Fruit fly (Drosophila melanogaster) whole organism, pupa: Measurements from ENCODE around the gene CG33272.

ENCODE experiments used
- CG10348 ChIP-seq: fragments of 200-800 bp; sonication (Bioruptor generic); IDR thresholded peaks from 2 replicates; pipeline ENCODE4 v1.3.6; 2022; ENCODE audit warnings: missing biosample characterization, missing genetic modification characterization
- CG12605 ChIP-seq: fragments of 200-800 bp; sonication (Bioruptor generic); IDR thresholded peaks from 2 replicates; pipeline ENCODE4 v1.3.6; 2022; ENCODE audit warnings: missing biosample characterization, missing genetic modification characterization
- CG13204 ChIP-seq: fragments of 200-800 bp; sonication (Bioruptor generic); optimal IDR thresholded peaks from 2 replicates; lab custom pipeline; 2018; ENCODE audit warnings: missing biosample characterization, mild to moderate bottlenecking, missing genetic modification characterization, moderate library complexity
- CG14655 ChIP-seq: fragments of 200-800 bp; sonication (Bioruptor generic); optimal IDR thresholded peaks from 3 replicates; lab custom pipeline; 2017; ENCODE audit warnings: mild to moderate bottlenecking, missing biosample characterization, missing genetic modification reagents, missing genetic modification characterization
- CG15710 ChIP-seq: fragments of 200-800 bp; sonication (Bioruptor generic); optimal IDR thresholded peaks from 2 replicates; lab custom pipeline; 2018; ENCODE audit warnings: missing biosample characterization, mild to moderate bottlenecking, missing genetic modification characterization, moderate library complexity
- CG17806 ChIP-seq: fragments of 200-800 bp; sonication (Bioruptor generic); optimal IDR thresholded peaks from 2 replicates; lab custom pipeline; 2018; ENCODE audit warnings: missing biosample characterization, mild to moderate bottlenecking, missing genetic modification characterization, moderate library complexity
- CG32121 ChIP-seq: fragments of 200-800 bp; sonication (Bioruptor generic); IDR thresholded peaks from 2 replicates; pipeline ENCODE4 v1.3.6; 2022; ENCODE audit warnings: missing biosample characterization, missing genetic modification characterization
- CG34367 ChIP-seq: fragments of 200-800 bp; sonication (Bioruptor generic); optimal IDR thresholded peaks from 2 replicates; lab custom pipeline; 2018; ENCODE audit warnings: missing biosample characterization, mild to moderate bottlenecking, missing genetic modification characterization
- CG4496 ChIP-seq: fragments of 200-800 bp; sonication (Bioruptor generic); IDR thresholded peaks from 3 replicates; pipeline ENCODE4 v1.3.6; 2022; ENCODE audit warnings: missing biosample characterization, missing genetic modification characterization
- CG8159 ChIP-seq: fragments of 200-800 bp; sonication (Bioruptor generic); optimal IDR thresholded peaks from 3 replicates; lab custom pipeline; 2018; ENCODE audit warnings: missing biosample characterization, mild to moderate bottlenecking, missing genetic modification characterization, moderate library complexity
- CG8301 ChIP-seq: fragments of 200-800 bp; sonication (Bioruptor generic); optimal IDR thresholded peaks from 2 replicates; lab custom pipeline; 2018; ENCODE audit warnings: missing biosample characterization, mild to moderate bottlenecking, missing genetic modification characterization
- CG9948 ChIP-seq: fragments of 200-800 bp; sonication (Bioruptor generic); optimal IDR thresholded peaks from 2 replicates; lab custom pipeline; 2018; ENCODE audit warnings: missing biosample characterization, mild to moderate bottlenecking, missing genetic modification characterization, moderate library complexity
- D1 ChIP-seq: fragments of 200-800 bp; sonication (Bioruptor generic); optimal IDR thresholded peaks from 2 replicates; lab custom pipeline; 2018; ENCODE audit warnings: missing biosample characterization, mild to moderate bottlenecking, missing genetic modification characterization, moderate library complexity
- EcR ChIP-seq: fragments of 200-800 bp; sonication (Bioruptor generic); optimal IDR thresholded peaks from 3 replicates; lab custom pipeline; 2019; ENCODE audit warnings: missing biosample characterization, missing genetic modification characterization, mild to moderate bottlenecking, moderate library complexity, missing genetic modification reagents
- Ets98B ChIP-seq: fragments of 200-800 bp; sonication (Bioruptor generic); IDR thresholded peaks from 2 replicates; pipeline ENCODE4 v1.3.6; 2022; ENCODE audit warnings: missing biosample characterization, missing genetic modification characterization
- Pif1A ChIP-seq: fragments of 200-800 bp; sonication (Bioruptor generic); optimal IDR thresholded peaks from 3 replicates; lab custom pipeline; 2016; ENCODE audit warnings: missing biosample characterization, missing genetic modification characterization
- Pif1B ChIP-seq: fragments of 200-800 bp; sonication (Bioruptor generic); optimal IDR thresholded peaks from 3 replicates; lab custom pipeline; 2016; ENCODE audit warnings: missing biosample characterization, missing genetic modification characterization
- Snoo ChIP-seq: fragments of 200-800 bp; sonication (Bioruptor generic); optimal IDR thresholded peaks from 3 replicates; lab custom pipeline; 2017; ENCODE audit warnings: missing biosample characterization, mild to moderate bottlenecking, missing genetic modification characterization, inconsistent platforms
- fd96Ca ChIP-seq: fragments of 200-800 bp; sonication (Bioruptor generic); IDR thresholded peaks from 3 replicates; pipeline ENCODE4 v1.3.6; 2022; ENCODE audit warnings: missing biosample characterization, missing genetic modification characterization
- gl ChIP-seq: fragments of 200-800 bp; sonication (Bioruptor generic); optimal IDR thresholded peaks from 2 replicates; lab custom pipeline; 2018; ENCODE audit warnings: missing biosample characterization, mild to moderate bottlenecking, missing genetic modification characterization
- rn ChIP-seq: fragments of 200-800 bp; sonication (Bioruptor generic); IDR thresholded peaks from 2 replicates; pipeline ENCODE4 v1.3.6; 2022; ENCODE audit warnings: missing biosample characterization, missing genetic modification characterization

CG33272 gene

DNA sequence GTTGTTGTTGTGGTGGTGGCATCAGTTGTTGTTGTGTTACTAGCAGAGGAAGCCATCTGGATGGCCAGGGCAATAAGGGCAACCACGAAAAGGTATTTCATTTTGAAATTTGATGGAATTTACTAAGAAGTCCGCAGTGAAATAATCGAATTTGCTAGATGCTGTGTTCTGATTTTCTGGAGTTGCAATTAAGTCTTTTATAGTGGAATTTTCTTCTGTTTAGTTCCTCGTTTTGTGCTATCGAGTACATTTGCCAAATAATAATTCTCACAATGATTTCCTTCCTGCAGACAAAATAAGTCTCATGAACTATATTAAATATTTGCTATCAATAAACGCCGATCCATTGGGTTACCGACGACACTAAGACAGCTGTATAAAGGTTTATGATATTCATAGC, at the start of gene CG33272:
Gene CG33272 (minus strand): TSS at position 101 of the 400 bp plus-strand sequence.
- TF ChIP-seq CG4496 (no peak), EcR (no peak), CG12605 (GFP tag; lab: Robert Waterston, UW) (no peak), CG34367 (tag; lab: Kevin White, UChicago) (no peak), CG8159 (no peak), Snoo (tag; lab: Kevin White, UChicago) (no peak)

DNA sequence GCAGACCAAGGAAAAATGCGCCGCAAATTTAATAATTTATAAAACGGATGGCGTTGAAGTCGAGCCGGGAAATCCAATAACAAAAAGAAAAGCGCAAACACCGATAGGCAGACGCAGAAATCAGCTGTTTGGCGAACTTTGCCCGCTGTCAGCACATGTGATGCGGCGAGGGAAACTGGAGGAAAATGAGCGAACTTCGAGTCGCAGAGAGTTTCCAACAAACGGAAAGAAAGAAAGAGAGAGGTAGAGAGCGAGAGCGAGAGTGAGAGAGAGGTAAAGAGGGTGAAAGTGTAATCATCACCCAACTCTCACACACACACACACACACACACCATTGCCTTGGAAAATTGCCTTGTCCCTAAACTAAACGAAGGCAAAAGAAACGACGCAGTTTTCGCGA, 46.8 kb upstream of the CG33272 start:
- TF ChIP-seq Pif1B (GFP tag; lab: Kevin White, UChicago): peak; percentile 6
- TF ChIP-seq CG12605 (GFP tag; lab: Robert Waterston, UW): peak; percentile 84
- peak; percentile 76 for TF ChIP-seq Ets98B (GFP tag; lab: Robert Waterston, UW)
- TF ChIP-seq rn (GFP tag; lab: Robert Waterston, UW): no peak
- TF ChIP-seq CG17806 (tag; lab: Kevin White, UChicago): peak; percentile 21
- peak; percentile 77 for TF ChIP-seq CG14655 (GFP tag; lab: Kevin White, UChicago)
- TF ChIP-seq CG34367 (tag; lab: Kevin White, UChicago): peak; percentile 33
- peak; percentile 74 for TF ChIP-seq CG4496
- peak; percentile 9 for TF ChIP-seq CG8159
- TF ChIP-seq CG9948 (tag; lab: Kevin White, UChicago): peak; percentile 9
- TF ChIP-seq Snoo (tag; lab: Kevin White, UChicago): no peak
- TF ChIP-seq Pif1A (GFP tag; lab: Kevin White, UChicago): peak; percentile 50
- no peak for TF ChIP-seq D1
- TF ChIP-seq CG32121 (GFP tag; lab: Robert Waterston, UW): peak; percentile 26; the same call in 1 of the 2 replicates
- no peak for TF ChIP-seq CG10348 (GFP tag; lab: Robert Waterston, UW)
- peak; percentile 89 for TF ChIP-seq gl
- TF ChIP-seq CG8301: peak; percentile 73
- no peak for TF ChIP-seq CG15710
- peak; percentile 78 for TF ChIP-seq fd96Ca (GFP tag; lab: Robert Waterston, UW)
- peak; percentile 73 for TF ChIP-seq CG13204 (GFP tag; lab: Kevin White, UChicago)
- peak; percentile 6 for TF ChIP-seq EcR
- TF ChIP-seq, all 21 proteins: peak for 16

DNA sequence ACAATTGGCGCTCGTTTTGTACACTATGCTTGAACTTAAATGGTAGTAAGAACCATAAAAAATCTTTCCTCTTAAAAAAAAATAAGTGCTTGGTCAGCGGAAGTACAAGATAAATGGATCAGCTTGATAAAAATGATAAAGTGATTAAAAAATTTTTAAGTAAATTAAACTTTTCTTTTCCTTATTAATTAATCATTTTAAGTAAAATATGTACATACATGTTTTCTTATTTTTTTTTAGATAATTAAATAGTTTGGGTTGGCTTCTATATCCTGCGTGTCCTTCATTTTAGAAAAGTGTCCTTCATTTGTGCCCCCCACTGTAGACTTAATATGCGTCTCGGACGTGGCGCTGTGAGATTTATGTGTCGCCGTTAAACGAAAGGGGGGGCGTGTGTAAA, 46.2 kb upstream of the CG33272 start:
- TF ChIP-seq CG8159 (no peak), CG17806 (tag; lab: Kevin White, UChicago) (no peak), Pif1A (GFP tag; lab: Kevin White, UChicago) (no peak), CG9948 (tag; lab: Kevin White, UChicago) (peak; percentile 8)

DNA sequence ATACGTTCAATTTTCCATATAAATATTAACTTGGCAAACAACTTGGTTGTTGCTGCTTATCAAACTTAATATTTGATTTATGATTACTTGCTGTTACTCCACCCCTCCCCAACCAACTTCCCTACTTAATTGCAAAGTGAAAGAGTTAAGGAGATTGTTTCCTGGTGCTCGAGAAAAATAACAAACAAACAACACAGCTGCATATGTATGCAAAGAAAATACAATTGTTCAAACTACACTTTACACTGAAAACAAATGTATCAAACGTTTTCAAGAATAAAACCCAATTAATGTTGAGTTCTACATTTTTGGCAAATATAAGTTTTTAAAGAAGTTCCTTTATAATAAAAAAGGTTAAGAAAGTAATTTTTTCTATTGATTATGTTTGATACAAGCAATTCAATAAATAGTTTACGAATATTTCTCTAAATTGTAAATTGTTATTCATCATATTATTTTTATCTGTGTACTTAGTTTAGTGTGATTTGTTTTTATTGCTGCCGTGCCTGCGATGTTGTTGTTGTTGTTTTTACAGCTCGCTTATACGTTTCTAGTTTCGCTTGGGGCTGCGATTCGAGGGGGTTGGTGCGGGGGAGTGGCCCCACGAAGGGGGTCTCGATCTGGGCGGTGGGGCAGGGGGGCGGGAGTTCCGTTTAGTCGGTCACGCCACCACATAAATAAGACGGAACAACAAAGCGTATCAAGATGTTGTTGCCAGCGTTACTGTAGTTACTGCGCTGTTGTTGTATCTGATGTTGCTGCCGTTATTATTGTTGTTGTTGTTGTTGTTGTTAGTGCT, 45.5 kb upstream of the CG33272 start:
- peak; percentile 47; the same call in 1 of the 2 replicates for TF ChIP-seq CG12605 (GFP tag; lab: Robert Waterston, UW)
- no peak for TF ChIP-seq Snoo (tag; lab: Kevin White, UChicago)
- no peak for TF ChIP-seq Pif1B (GFP tag; lab: Kevin White, UChicago)
- peak; percentile 28 for TF ChIP-seq CG34367 (tag; lab: Kevin White, UChicago)
- TF ChIP-seq Ets98B (GFP tag; lab: Robert Waterston, UW): peak; percentile 28; the same call in 1 of the 2 replicates
- peak; percentile 17 for TF ChIP-seq D1
- TF ChIP-seq gl: peak; percentile 62
- peak; percentile 82 for TF ChIP-seq CG8301
- no peak for TF ChIP-seq CG10348 (GFP tag; lab: Robert Waterston, UW)
- peak; percentile 54 for TF ChIP-seq CG15710
- TF ChIP-seq rn (GFP tag; lab: Robert Waterston, UW): no peak
- TF ChIP-seq Pif1A (GFP tag; lab: Kevin White, UChicago): no peak
- peak; percentile 71 for TF ChIP-seq CG14655 (GFP tag; lab: Kevin White, UChicago)
- TF ChIP-seq CG9948 (tag; lab: Kevin White, UChicago): peak; percentile 73
- TF ChIP-seq CG8159: peak; percentile 75
- peak; percentile 69; the same call in 1 of the 3 replicates for TF ChIP-seq fd96Ca (GFP tag; lab: Robert Waterston, UW)
- peak; percentile 48; the same call in 1 of the 3 replicates for TF ChIP-seq CG4496
- TF ChIP-seq CG32121 (GFP tag; lab: Robert Waterston, UW): peak; percentile 75
- TF ChIP-seq CG17806 (tag; lab: Kevin White, UChicago): peak; percentile 66
- TF ChIP-seq EcR: peak; percentile 9
- TF ChIP-seq CG13204 (GFP tag; lab: Kevin White, UChicago): peak; percentile 55

DNA sequence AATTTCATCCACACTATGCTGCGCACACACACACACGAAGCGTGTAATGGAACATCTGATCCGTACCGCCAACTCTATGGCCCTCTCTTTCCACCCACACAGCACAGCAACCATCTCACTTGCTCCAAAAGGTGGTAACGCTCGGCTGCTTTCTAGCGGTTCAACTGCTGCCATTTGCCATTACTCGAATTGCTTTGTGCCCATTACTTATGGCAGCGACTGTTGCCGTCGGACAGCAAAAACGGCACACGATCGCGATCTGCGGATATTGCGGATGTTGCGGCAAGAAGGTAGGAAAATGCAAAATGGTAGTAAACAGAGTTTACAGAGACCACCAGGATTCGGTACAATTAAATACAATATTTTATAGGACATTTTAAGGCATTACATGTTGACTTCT, 44.4 kb upstream of the CG33272 start:
- TF ChIP-seq CG17806 (tag; lab: Kevin White, UChicago) (no peak), rn (GFP tag; lab: Robert Waterston, UW) (no peak), EcR (no peak), Ets98B (GFP tag; lab: Robert Waterston, UW) (no peak; the same call in 1 of the 2 replicates), CG34367 (tag; lab: Kevin White, UChicago) (no peak), Snoo (tag; lab: Kevin White, UChicago) (no peak), fd96Ca (GFP tag; lab: Robert Waterston, UW) (no peak), CG9948 (tag; lab: Kevin White, UChicago) (no peak), CG8301 (no peak), Pif1B (GFP tag; lab: Kevin White, UChicago) (no peak), CG10348 (GFP tag; lab: Robert Waterston, UW) (no peak), Pif1A (GFP tag; lab: Kevin White, UChicago) (no peak), CG14655 (GFP tag; lab: Kevin White, UChicago) (no peak)
